Worm (Caenorhabditis elegans): Measurements from ENCODE around the gene mcu-1.
A peak's percentile ranks its signal among the peaks of the same experiment; 100 is the strongest.

Gene mcu-1

ce11 chrIV:5967035-5967499 is 28.0 kb upstream of the mcu-1 start:
- TF ChIP-seq klf-2 (GFP tag; conservative IDR thresholded peaks at IDR 0.05) = peak; percentile 86
- peak; percentile 52 for TF ChIP-seq med-1 (GFP tag; optimal IDR thresholded peaks at IDR 0.05; ENCODE audit: insufficient read depth)
- peak; percentile 87 for TF ChIP-seq T22C8.4 (GFP tag; IDR thresholded peaks at IDR 0.05)
- peak; percentile 94 for TF ChIP-seq flt-1 (GFP tag; IDR thresholded peaks at IDR 0.05)
- TF ChIP-seq cog-1 (tag; optimal IDR thresholded peaks at IDR 0.05) = peak; percentile 82
- peak; percentile 81 for TF ChIP-seq ref-1 (GFP tag; conservative IDR thresholded peaks at IDR 0.05)
- TF ChIP-seq ztf-23 (GFP tag; IDR thresholded peaks at IDR 0.05) = peak; percentile 93
- peak; percentile 90 for TF ChIP-seq tab-1 (GFP tag; IDR thresholded peaks at IDR 0.05)
- TF ChIP-seq ztf-29 (GFP tag; IDR thresholded peaks at IDR 0.05) = peak; percentile 95

DNA sequence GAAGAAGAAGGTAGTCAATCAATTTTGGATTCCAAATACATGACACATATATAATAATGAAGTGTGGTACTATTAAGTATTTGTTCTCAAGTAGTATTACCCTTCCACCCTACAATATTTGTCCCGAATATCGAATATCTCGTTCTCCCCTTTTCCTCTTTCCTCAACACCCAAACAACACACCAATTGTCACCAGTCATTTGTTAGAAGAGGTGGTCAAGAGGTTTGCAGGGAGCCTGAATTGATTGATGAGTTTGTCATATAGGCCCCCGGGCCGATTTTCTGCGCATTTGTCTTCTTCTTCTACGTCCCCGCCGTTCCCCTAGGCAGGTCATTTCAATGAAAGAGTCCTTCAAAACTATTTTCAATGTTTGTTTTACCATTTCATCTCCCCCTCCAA is 25.3 kb upstream of the mcu-1 start:
- TF ChIP-seq tab-1 (GFP tag; IDR thresholded peaks at IDR 0.05) = no peak
- TF ChIP-seq ref-1 (GFP tag; conservative IDR thresholded peaks at IDR 0.05) = no peak
- TF ChIP-seq flt-1 (GFP tag; IDR thresholded peaks at IDR 0.05) = no peak
- TF ChIP-seq cog-1 (tag; optimal IDR thresholded peaks at IDR 0.05) = no peak
- TF ChIP-seq med-1 (GFP tag; optimal IDR thresholded peaks at IDR 0.05; ENCODE audit: insufficient read depth) = no peak
- TF ChIP-seq ztf-23 (GFP tag; IDR thresholded peaks at IDR 0.05) = no peak

DNA sequence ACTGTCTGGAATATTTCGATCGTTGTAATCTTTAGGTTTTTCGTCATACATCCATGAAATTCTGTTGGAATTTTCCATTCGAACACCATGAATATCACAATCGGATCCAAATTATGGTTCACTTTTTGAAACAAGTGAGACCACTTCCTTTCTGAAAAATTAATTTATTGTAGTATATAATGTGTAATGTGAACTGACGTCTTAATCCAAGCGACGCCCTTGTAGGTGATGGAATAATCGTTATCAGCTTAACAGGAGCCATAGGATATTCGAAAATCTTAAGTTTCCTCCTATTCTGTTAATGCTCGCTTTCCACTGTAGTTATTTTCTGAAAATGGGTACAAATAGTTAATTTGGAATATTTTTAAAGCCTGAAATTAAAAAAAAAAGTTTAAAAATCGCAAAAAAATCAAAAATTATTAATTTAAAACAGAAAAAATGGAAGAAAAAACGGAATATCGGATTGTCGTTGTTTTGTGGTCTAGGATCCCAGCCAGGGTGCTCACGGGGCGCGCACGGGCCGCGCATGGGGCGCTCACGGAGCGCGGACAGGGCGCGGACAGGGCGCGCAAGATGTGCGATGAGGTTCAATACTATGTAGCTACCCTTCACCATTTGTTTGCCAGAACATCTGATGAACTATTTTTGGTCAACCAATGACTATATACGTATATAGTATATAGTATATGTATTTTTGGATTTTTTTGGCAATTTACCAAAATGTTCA is 23.4 kb upstream of the mcu-1 start, which contains the start of gene K02B2.6:
TSS of gene K02B2.6 (minus strand) at position 51 of the 727 bp plus-strand sequence.
- no peak for TF ChIP-seq ztf-23 (GFP tag; IDR thresholded peaks at IDR 0.05)
- TF ChIP-seq cog-1 (tag; optimal IDR thresholded peaks at IDR 0.05) = no peak
- no peak for TF ChIP-seq ref-1 (GFP tag; conservative IDR thresholded peaks at IDR 0.05)
- TF ChIP-seq med-1 (GFP tag; optimal IDR thresholded peaks at IDR 0.05; ENCODE audit: insufficient read depth) = no peak
- no peak for TF ChIP-seq tab-1 (GFP tag; IDR thresholded peaks at IDR 0.05)
- no peak for TF ChIP-seq flt-1 (GFP tag; IDR thresholded peaks at IDR 0.05)
- no peak for TF ChIP-seq ztf-29 (GFP tag; IDR thresholded peaks at IDR 0.05)
- no peak for TF ChIP-seq T22C8.4 (GFP tag; IDR thresholded peaks at IDR 0.05)
- no peak for TF ChIP-seq klf-2 (GFP tag; conservative IDR thresholded peaks at IDR 0.05)

ce11 chrIV:5959951-5960350 is 20.9 kb upstream of the mcu-1 start:
- no peak for TF ChIP-seq ztf-29 (GFP tag; IDR thresholded peaks at IDR 0.05)
- TF ChIP-seq T22C8.4 (GFP tag; IDR thresholded peaks at IDR 0.05) = 0 out of 2 replicates have a peak, but pooled peaks have one; percentile 27

DNA sequence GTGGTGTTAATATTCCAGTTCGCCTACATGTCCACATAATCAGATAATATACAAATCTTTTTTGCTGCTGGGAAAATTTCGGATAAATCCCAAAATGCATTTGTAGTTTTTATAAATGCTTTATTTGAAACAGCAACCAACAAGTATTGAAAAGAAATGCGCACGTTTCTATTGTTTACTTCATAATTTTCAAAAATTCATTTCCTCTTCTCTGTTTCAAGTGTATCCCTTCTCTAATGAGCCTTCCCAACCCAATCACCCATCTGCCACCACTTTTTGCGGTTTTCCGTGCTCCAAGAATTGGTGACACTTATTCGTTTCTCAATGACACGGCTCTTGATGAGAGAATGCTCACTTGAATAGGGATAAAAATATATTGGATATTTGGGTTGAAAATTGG is 15.7 kb upstream of the mcu-1 start:
- TF ChIP-seq ztf-29 (GFP tag; IDR thresholded peaks at IDR 0.05) (no peak), klf-2 (GFP tag; conservative IDR thresholded peaks at IDR 0.05) (no peak), flt-1 (GFP tag; IDR thresholded peaks at IDR 0.05) (no peak), cog-1 (tag; optimal IDR thresholded peaks at IDR 0.05) (no peak), tab-1 (GFP tag; IDR thresholded peaks at IDR 0.05) (no peak), ref-1 (GFP tag; conservative IDR thresholded peaks at IDR 0.05) (no peak), ztf-23 (GFP tag; IDR thresholded peaks at IDR 0.05) (no peak), T22C8.4 (GFP tag; IDR thresholded peaks at IDR 0.05) (no peak), med-1 (GFP tag; optimal IDR thresholded peaks at IDR 0.05; ENCODE audit: insufficient read depth) (no peak)

- no peak for TF ChIP-seq T22C8.4 (GFP tag; IDR thresholded peaks at IDR 0.05)
- no peak for TF ChIP-seq ztf-29 (GFP tag; IDR thresholded peaks at IDR 0.05)
- TF ChIP-seq med-1 (GFP tag; optimal IDR thresholded peaks at IDR 0.05; ENCODE audit: insufficient read depth) = no peak
- no peak for TF ChIP-seq klf-2 (GFP tag; conservative IDR thresholded peaks at IDR 0.05)
- TF ChIP-seq ref-1 (GFP tag; conservative IDR thresholded peaks at IDR 0.05) = no peak
- TF ChIP-seq flt-1 (GFP tag; IDR thresholded peaks at IDR 0.05) = 0 out of 2 replicates have a peak, but pooled peaks have one; percentile 16
- no peak for TF ChIP-seq tab-1 (GFP tag; IDR thresholded peaks at IDR 0.05)
- TF ChIP-seq ztf-23 (GFP tag; IDR thresholded peaks at IDR 0.05) = 0 out of 2 replicates have a peak, but pooled peaks have one; percentile 48
- peak; percentile 34 for TF ChIP-seq cog-1 (tag; optimal IDR thresholded peaks at IDR 0.05)
Observed at ce11 chrIV:5952966-5953365, 13.9 kb upstream of the mcu-1 start.

ce11 chrIV:5949964-5950363 is 10.9 kb upstream of the mcu-1 start:
- TF ChIP-seq ztf-23 (GFP tag; IDR thresholded peaks at IDR 0.05) (no peak), cog-1 (tag; optimal IDR thresholded peaks at IDR 0.05) (no peak), ztf-29 (GFP tag; IDR thresholded peaks at IDR 0.05) (no peak), ref-1 (GFP tag; conservative IDR thresholded peaks at IDR 0.05) (no peak), tab-1 (GFP tag; IDR thresholded peaks at IDR 0.05) (no peak), flt-1 (GFP tag; IDR thresholded peaks at IDR 0.05) (no peak), med-1 (GFP tag; optimal IDR thresholded peaks at IDR 0.05; ENCODE audit: insufficient read depth) (no peak), klf-2 (GFP tag; conservative IDR thresholded peaks at IDR 0.05) (no peak), T22C8.4 (GFP tag; IDR thresholded peaks at IDR 0.05) (no peak)

- TF ChIP-seq flt-1 (GFP tag; IDR thresholded peaks at IDR 0.05) (no peak), T22C8.4 (GFP tag; IDR thresholded peaks at IDR 0.05) (no peak), tab-1 (GFP tag; IDR thresholded peaks at IDR 0.05) (no peak), cog-1 (tag; optimal IDR thresholded peaks at IDR 0.05) (no peak), ztf-23 (GFP tag; IDR thresholded peaks at IDR 0.05) (no peak), ref-1 (GFP tag; conservative IDR thresholded peaks at IDR 0.05) (no peak)
Observed at ce11 chrIV:5948712-5949111, 9.7 kb upstream of the mcu-1 start.

DNA sequence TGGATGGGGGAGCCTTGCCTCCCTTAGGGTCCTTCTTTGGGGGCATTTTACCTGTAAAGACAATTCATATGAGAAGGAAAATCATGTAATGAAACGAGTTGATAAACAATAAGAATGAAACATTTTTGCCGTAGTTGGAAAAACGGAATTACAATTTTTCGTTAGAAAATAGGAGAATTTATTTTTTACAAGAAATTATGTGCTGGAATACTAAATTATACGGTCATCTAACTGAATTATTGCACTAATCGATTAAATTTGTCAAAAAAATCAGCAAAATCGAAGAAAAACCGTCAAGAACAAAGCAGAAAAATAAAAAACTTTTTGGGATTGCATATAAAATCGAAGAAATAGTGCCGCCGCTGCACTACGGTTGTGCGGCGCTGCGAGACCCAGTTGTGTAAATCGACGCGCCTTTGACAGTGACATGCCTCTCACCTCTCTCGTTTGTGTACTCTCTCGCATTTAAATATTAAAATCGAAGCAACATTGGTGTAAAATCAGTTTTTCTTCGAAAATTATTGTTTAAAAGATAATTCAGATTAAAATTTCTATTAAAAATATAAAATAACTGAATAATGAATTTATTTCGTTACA is 8.6 kb upstream of the mcu-1 start, which contains the start of gene rps-25:
TSS of gene rps-25 (minus strand) at position 51 of the 597 bp plus-strand sequence.
- no peak for TF ChIP-seq tab-1 (GFP tag; IDR thresholded peaks at IDR 0.05)
- TF ChIP-seq cog-1 (tag; optimal IDR thresholded peaks at IDR 0.05) = peak; percentile 3
